Worm (Caenorhabditis elegans) whole organism, L4/young adult: ENCODE results near the gene F38B6.3.

Experiments used
- dao-5 ChIP-seq: sonication (generic microtip); optimal IDR thresholded peaks from 2 replicates; lab custom pipeline; 2016; ENCODE audit warnings: missing genotype, missing genetic modification characterization, moderate library complexity, missing compliant biosample characterization
- him-1 ChIP-seq: sonication (generic microtip); optimal IDR thresholded peaks from 2 replicates; lab custom pipeline; 2016; ENCODE audit warnings: missing genotype, missing genetic modification reagents, missing genetic modification characterization, missing compliant biosample characterization

DNA sequence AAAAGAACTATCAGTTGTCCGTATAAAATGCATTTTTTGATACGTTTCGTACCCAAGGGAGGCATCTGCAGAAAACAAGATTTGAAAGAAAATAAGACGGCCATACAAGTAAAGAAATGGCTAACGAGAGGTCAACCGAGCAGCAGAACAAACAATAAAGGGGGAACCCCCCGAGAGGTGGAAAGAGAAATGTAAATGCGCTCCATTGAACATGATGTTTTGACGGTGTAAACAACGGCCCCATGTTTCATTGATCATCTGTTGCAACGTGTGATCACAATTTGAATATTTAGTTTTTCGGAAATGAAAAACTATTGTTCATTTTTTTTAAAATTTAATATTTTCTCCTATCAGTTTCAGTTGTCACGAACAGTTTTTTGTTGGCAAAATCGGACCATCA lies 36.2 kb downstream of the F38B6.3 start, which contains the start of gene K11G12.6:
- TF ChIP-seq dao-5 (tag; lab: Kevin White, UChicago) (no peak), him-1 (tag; lab: Kevin White, UChicago) (no peak)
